Worm (Caenorhabditis elegans) whole organism, young adult: ENCODE results near the gene cyn-10.

Experiments
- F10E7.11 ChIP-seq: sonication (generic microtip); optimal IDR thresholded peaks from 2 replicates; lab custom pipeline; 2017; ENCODE audit warnings: mild to moderate bottlenecking, missing genetic modification characterization, moderate library complexity, missing compliant biosample characterization
- F22D6.2 ChIP-seq: sonication (generic microtip); optimal IDR thresholded peaks from 2 replicates; lab custom pipeline; 2016; ENCODE audit warnings: mild to moderate bottlenecking, missing genetic modification characterization, missing compliant biosample characterization
- F49E8.2 ChIP-seq: sonication (generic microtip); optimal IDR thresholded peaks from 3 replicates; lab custom pipeline; 2017; ENCODE audit warnings: missing genetic modification characterization, mild to moderate bottlenecking, missing compliant biosample characterization, antibody characterized with exemption, moderate library complexity; ENCODE audit not compliant: insufficient read depth
- F57A8.1 ChIP-seq: fragments of 200-800 bp; sonication (Bioruptor generic); optimal IDR thresholded peaks from 2 replicates; lab custom pipeline; 2018; ENCODE audit warnings: mild to moderate bottlenecking, missing genetic modification characterization, moderate library complexity, missing compliant biosample characterization
- K11D2.4 ChIP-seq: fragments of 200-800 bp; sonication (Bioruptor generic); IDR thresholded peaks from 2 replicates; pipeline ENCODE4 v1.3.6; 2022; ENCODE audit warnings: missing genetic modification reagents, missing genetic modification characterization, missing compliant biosample characterization
- K12H6.12 ChIP-seq: fragments of 200-800 bp; sonication (Bioruptor generic); optimal IDR thresholded peaks from 2 replicates; lab custom pipeline; 2018; ENCODE audit warnings: mild to moderate bottlenecking, missing genetic modification characterization, missing compliant biosample characterization
- T26A5.8 ChIP-seq: sonication (generic microtip); optimal IDR thresholded peaks from 2 replicates; lab custom pipeline; 2016; ENCODE audit warnings: missing genetic modification characterization, missing compliant biosample characterization
- Y53F4B.3 ChIP-seq: fragments of 200-800 bp; sonication (Bioruptor generic); IDR thresholded peaks from 2 replicates; pipeline ENCODE4 v1.3.6; 2022; ENCODE audit warnings: missing genetic modification reagents, missing genetic modification characterization, missing compliant biosample characterization
- Y53G8AR.9 ChIP-seq: fragments of 200-800 bp; sonication (Bioruptor generic); conservative IDR thresholded peaks from 2 replicates; pipeline ENCODE4 v1.3.6; 2022; ENCODE audit warnings: missing genetic modification reagents, missing genetic modification characterization, missing compliant biosample characterization
- Y95B8A.8 ChIP-seq: fragments of 200-800 bp; sonication (Bioruptor generic); IDR thresholded peaks from 2 replicates; pipeline ENCODE4 v1.3.6; 2022; ENCODE audit warnings: missing genetic modification reagents, missing genetic modification characterization, missing compliant biosample characterization
- aptf-3 ChIP-seq: fragments of 200-800 bp; sonication (Bioruptor generic); IDR thresholded peaks from 2 replicates; pipeline ENCODE4 v1.3.6; 2022; ENCODE audit warnings: missing genetic modification characterization, missing compliant biosample characterization
- atf-7 ChIP-seq: sonication (generic microtip); optimal IDR thresholded peaks from 2 replicates; lab custom pipeline; 2017; ENCODE audit warnings: mild to moderate bottlenecking, missing genetic modification characterization, missing compliant biosample characterization
- attf-3 ChIP-seq: fragments of 200-800 bp; sonication (Bioruptor generic); conservative IDR thresholded peaks from 2 replicates; pipeline ENCODE4 v1.3.6; 2022; ENCODE audit warnings: missing genetic modification reagents, missing genetic modification characterization, missing compliant biosample characterization
- attf-5 ChIP-seq: fragments of 200-800 bp; sonication (Bioruptor generic); optimal IDR thresholded peaks from 2 replicates; lab custom pipeline; 2018; ENCODE audit warnings: mild to moderate bottlenecking, missing genetic modification characterization, missing compliant biosample characterization
- attf-6 ChIP-seq: fragments of 200-800 bp; sonication (Bioruptor generic); IDR thresholded peaks from 2 replicates; pipeline ENCODE4 v1.3.6; 2022; ENCODE audit warnings: missing genetic modification reagents, missing genetic modification characterization, missing compliant biosample characterization
- ceh-100 ChIP-seq: fragments of 200-800 bp; sonication (Bioruptor generic); IDR thresholded peaks from 2 replicates; pipeline ENCODE4 v1.3.6; 2022; ENCODE audit warnings: missing genetic modification reagents, missing genetic modification characterization, missing compliant biosample characterization
- ceh-27 ChIP-seq: fragments of 200-800 bp; sonication (Bioruptor generic); optimal IDR thresholded peaks from 2 replicates; lab custom pipeline; 2018; ENCODE audit warnings: mild to moderate bottlenecking, missing genetic modification characterization, moderate library complexity, missing compliant biosample characterization
- ceh-40 ChIP-seq: fragments of 200-800 bp; sonication (Bioruptor generic); IDR thresholded peaks from 2 replicates; pipeline ENCODE4 v1.3.6; 2022; ENCODE audit warnings: missing genetic modification characterization, missing compliant biosample characterization
- ceh-58 ChIP-seq: fragments of 200-800 bp; sonication (Bioruptor generic); IDR thresholded peaks from 2 replicates; pipeline ENCODE4 v1.3.6; 2022; ENCODE audit warnings: missing genetic modification characterization, missing compliant biosample characterization
- ceh-79 ChIP-seq: sonication (generic microtip); optimal IDR thresholded peaks from 2 replicates; lab custom pipeline; 2017; ENCODE audit warnings: mild to moderate bottlenecking, missing genetic modification characterization, missing compliant biosample characterization
- die-1 ChIP-seq: sonication (generic microtip); optimal IDR thresholded peaks from 2 replicates; lab custom pipeline; 2016; ENCODE audit warnings: missing genotype, mild to moderate bottlenecking, missing genetic modification characterization, missing compliant biosample characterization
- egl-44 ChIP-seq: fragments of 200-800 bp; sonication (Bioruptor generic); IDR thresholded peaks from 2 replicates; pipeline ENCODE4 v1.3.6; 2022; ENCODE audit warnings: missing genetic modification reagents, missing genetic modification characterization, missing compliant biosample characterization
- hmg-1.2 ChIP-seq: fragments of 200-800 bp; sonication (Bioruptor generic); IDR thresholded peaks from 2 replicates; pipeline ENCODE4 v1.3.6; 2022; ENCODE audit warnings: missing genetic modification reagents, missing genetic modification characterization, missing compliant biosample characterization
- hmg-20 ChIP-seq: fragments of 200-800 bp; sonication (Bioruptor generic); IDR thresholded peaks from 2 replicates; pipeline ENCODE4 v1.3.6; 2022; ENCODE audit warnings: missing genetic modification reagents, missing genetic modification characterization, missing compliant biosample characterization
- hrde-1 ChIP-seq: sonication (generic microtip); optimal IDR thresholded peaks from 2 replicates; lab custom pipeline; 2016; ENCODE audit warnings: missing genetic modification characterization, mild to moderate bottlenecking, missing compliant biosample characterization, moderate library complexity, missing genotype, missing genetic modification reagents, borderline replicate concordance
- hsf-1 ChIP-seq: fragments of 200-800 bp; sonication (Bioruptor generic); IDR thresholded peaks from 2 replicates; pipeline ENCODE4 v1.3.6; 2022; ENCODE audit warnings: missing genetic modification reagents, missing genetic modification characterization, missing compliant biosample characterization
- lag-1 ChIP-seq: fragments of 200-800 bp; sonication (Bioruptor generic); IDR thresholded peaks from 2 replicates; pipeline ENCODE4 v1.3.6; 2022; ENCODE audit warnings: missing genetic modification reagents, missing genetic modification characterization, missing compliant biosample characterization
- lin-26 ChIP-seq: fragments of 200-800 bp; sonication (Bioruptor generic); IDR thresholded peaks from 2 replicates; pipeline ENCODE4 v1.3.6; 2022; ENCODE audit warnings: missing genetic modification reagents, missing genetic modification characterization, missing compliant biosample characterization
- lin-35 ChIP-seq, 3 experiments: fragments of 150-350 bp in 2 of 3; sonication (generic microtip) in 1 of 3; optimal IDR thresholded peaks; 2 replicates each; lab custom pipeline; 2014 to 2018; ENCODE audit warnings: missing biosample characterization in 3 of 3, missing genetic modification characterization in 3 of 3, missing genetic modification reagents in 3 of 3
- lin-40 ChIP-seq: sonication (generic microtip); optimal IDR thresholded peaks from 2 replicates; lab custom pipeline; 2016; ENCODE audit warnings: missing genetic modification characterization, mild to moderate bottlenecking, missing compliant biosample characterization, missing genotype, missing genetic modification reagents
- lsl-1 ChIP-seq: fragments of 200-800 bp; sonication (Bioruptor generic); optimal IDR thresholded peaks from 2 replicates; lab custom pipeline; 2018; ENCODE audit warnings: mild to moderate bottlenecking, missing genetic modification characterization, moderate library complexity, missing compliant biosample characterization
- madf-10 ChIP-seq: sonication (generic microtip); optimal IDR thresholded peaks from 2 replicates; lab custom pipeline; 2016; ENCODE audit warnings: mild to moderate bottlenecking, missing genetic modification characterization, missing compliant biosample characterization
- madf-8 ChIP-seq: fragments of 200-800 bp; sonication (Bioruptor generic); conservative IDR thresholded peaks from 2 replicates; pipeline ENCODE4 v1.3.6; 2022; ENCODE audit warnings: missing genetic modification reagents, missing genetic modification characterization, missing compliant biosample characterization
- mel-28 ChIP-seq: sonication (generic microtip); optimal IDR thresholded peaks from 2 replicates; lab custom pipeline; 2016; ENCODE audit warnings: borderline replicate concordance, mild to moderate bottlenecking, missing genetic modification characterization, missing compliant biosample characterization
- mxl-1 ChIP-seq: sonication (generic microtip); optimal IDR thresholded peaks from 2 replicates; lab custom pipeline; 2016; ENCODE audit warnings: missing genetic modification characterization, missing compliant biosample characterization
- pbrm-1 ChIP-seq: fragments of 200-800 bp; sonication (Bioruptor generic); IDR thresholded peaks from 2 replicates; pipeline ENCODE4 v1.3.6; 2022; ENCODE audit warnings: missing genetic modification reagents, missing genetic modification characterization, missing compliant biosample characterization
- pha-4 ChIP-seq: fragments of 150-350 bp; sonication (generic microtip); optimal IDR thresholded peaks from 2 replicates; lab custom pipeline; 2014; ENCODE audit warnings: missing biosample characterization, missing genetic modification reagents, missing genetic modification characterization
- rpc-1 ChIP-seq, 2 experiments: fragments of 150-350 bp in 1 of 2; sonication (generic microtip) in 1 of 2; optimal IDR thresholded peaks; 2 replicates each; lab custom pipeline; 2014 to 2018; ENCODE audit warnings: missing biosample characterization in 1 of 2, missing genetic modification characterization in 1 of 2, missing genetic modification reagents in 1 of 2, missing genotype in 1 of 2
- snpc-1.3 ChIP-seq: sonication (generic microtip); optimal IDR thresholded peaks from 2 replicates; lab custom pipeline; 2017; ENCODE audit warnings: missing genetic modification characterization, mild to moderate bottlenecking, missing compliant biosample characterization, antibody characterized with exemption, moderate library complexity, missing genotype, missing genetic modification reagents; ENCODE audit not compliant: insufficient read depth
- snpc-3.4 ChIP-seq: sonication (generic microtip); optimal IDR thresholded peaks from 2 replicates; lab custom pipeline; 2017; ENCODE audit warnings: missing genetic modification characterization, mild to moderate bottlenecking, missing compliant biosample characterization, antibody characterized with exemption, moderate library complexity, missing genotype, missing genetic modification reagents
- somi-1 ChIP-seq: fragments of 200-800 bp; sonication (Bioruptor generic); optimal IDR thresholded peaks from 2 replicates; lab custom pipeline; 2018; ENCODE audit warnings: mild to moderate bottlenecking, missing genetic modification characterization, missing compliant biosample characterization
- tbx-9 ChIP-seq: sonication (generic microtip); optimal IDR thresholded peaks from 2 replicates; lab custom pipeline; 2016; ENCODE audit warnings: borderline replicate concordance, missing genetic modification characterization, inconsistent platforms, missing compliant biosample characterization
- zim-3 ChIP-seq: sonication (generic microtip); optimal IDR thresholded peaks from 2 replicates; lab custom pipeline; 2017; ENCODE audit warnings: mild to moderate bottlenecking, missing genetic modification characterization, moderate library complexity, missing compliant biosample characterization
- ztf-18 ChIP-seq: sonication (generic microtip); optimal IDR thresholded peaks from 2 replicates; lab custom pipeline; 2016; ENCODE audit warnings: missing genotype, mild to moderate bottlenecking, missing genetic modification characterization, missing compliant biosample characterization
- ztf-22 ChIP-seq: fragments of 200-800 bp; sonication (Bioruptor generic); optimal IDR thresholded peaks from 2 replicates; lab custom pipeline; 2018; ENCODE audit warnings: mild to moderate bottlenecking, missing genetic modification characterization, moderate library complexity, missing compliant biosample characterization
- ztf-26 ChIP-seq: sonication (generic microtip); optimal IDR thresholded peaks from 2 replicates; lab custom pipeline; 2017; ENCODE audit warnings: missing genetic modification characterization, missing compliant biosample characterization

Gene cyn-10

ce11 chrII:6913309-6913708, at the start of gene cyn-10 (continued):
- peak; percentile 56 for TF ChIP-seq F10E7.11 (tag; lab: Kevin White, UChicago)
- TF ChIP-seq lag-1 = 0 out of 2 replicates have a peak, but pooled peaks have one; percentile 51
- no peak for TF ChIP-seq F57A8.1 (GFP tag; lab: Kevin White, UChicago)
- no peak for TF ChIP-seq somi-1 (GFP tag; lab: Kevin White, UChicago)
- TF ChIP-seq hmg-20 (GFP tag; lab: Robert Waterston, UW) = peak; percentile 79; the same call in 1 of the 2 replicates
- no peak for TF ChIP-seq attf-6 (GFP tag; lab: Robert Waterston, UW)
- TF ChIP-seq ceh-40 (GFP tag; lab: Robert Waterston, UW) = no peak
- peak; percentile 21 for TF ChIP-seq atf-7 (tag; lab: Kevin White, UChicago)
- peak; percentile 68 for TF ChIP-seq madf-8
- TF ChIP-seq mxl-1 (tag; lab: Kevin White, UChicago) = no peak
- TF ChIP-seq tbx-9 (tag; lab: Kevin White, UChicago) = no peak
- TF ChIP-seq ztf-26 = no peak
- TF ChIP-seq lsl-1 (GFP tag; lab: Kevin White, UChicago) = peak; percentile 38
- no peak for TF ChIP-seq lin-26
- TF ChIP-seq aptf-3 = no peak
- peak; percentile 11 for TF ChIP-seq madf-10 (tag; lab: Kevin White, UChicago)
- TF ChIP-seq hrde-1 = no peak
- no peak for TF ChIP-seq snpc-1.3 (tag; lab: Kevin White, UChicago)
- TF ChIP-seq Y95B8A.8 (GFP tag; lab: Robert Waterston, UW) = no peak
- TF ChIP-seq hsf-1 (GFP tag; lab: Robert Waterston, UW) = peak; percentile 54
- peak; percentile 60; the same call in 1 of the 2 replicates for TF ChIP-seq K11D2.4
- TF ChIP-seq hmg-1.2 = no peak
- TF ChIP-seq snpc-3.4 (tag; lab: Kevin White, UChicago) = no peak
- TF ChIP-seq attf-5 (GFP tag; lab: Kevin White, UChicago) = no peak
- no peak for TF ChIP-seq pha-4 (tag; lab: Kevin White, UChicago)
- no peak for TF ChIP-seq zim-3 (tag; lab: Kevin White, UChicago)
- peak; percentile 31 for TF ChIP-seq K12H6.12 (tag; lab: Kevin White, UChicago)
- TF ChIP-seq Y53G8AR.9 = no peak; the same call in 1 of the 2 replicates
- no peak for TF ChIP-seq Y53F4B.3

ce11 chrII:6958136-6958535, 45.0 kb upstream of the cyn-10 start:
- TF ChIP-seq lin-40 (tag; lab: Kevin White, UChicago) (no peak), ceh-27 (GFP tag; lab: Kevin White, UChicago) (no peak), Y53F4B.3 (no peak), T26A5.8 (tag; lab: Kevin White, UChicago) (no peak), hrde-1 (no peak), ceh-79 (tag; lab: Kevin White, UChicago) (no peak)

ce11 chrII:6955084-6955697, 42.0 kb upstream of the cyn-10 start:
- TF ChIP-seq ztf-18 (tag; lab: Kevin White, UChicago) (no peak), rpc-1 (optimal IDR thresholded peaks at IDR 0.05; lab: Kevin White, UChicago) (no peak), rpc-1 (tag; optimal IDR thresholded peaks at IDR 0.05; lab: Kevin White, UChicago) (no peak), ceh-58 (GFP tag; lab: Robert Waterston, UW) (no peak), die-1 (no peak), lsl-1 (GFP tag; lab: Kevin White, UChicago) (no peak), lin-35 (GFP tag; optimal IDR thresholded peaks at IDR 0.05; lab: Kevin White, UChicago) (no peak), egl-44 (no peak), mel-28 (tag; lab: Kevin White, UChicago) (no peak), Y53F4B.3 (no peak), pbrm-1 (GFP tag; lab: Robert Waterston, UW) (0 out of 2 replicates have a peak, but pooled peaks have one; percentile 24), ceh-100 (GFP tag; lab: Robert Waterston, UW) (no peak), F22D6.2 (tag; lab: Kevin White, UChicago) (no peak), F49E8.2 (tag; lab: Kevin White, UChicago) (no peak), ztf-22 (GFP tag; lab: Kevin White, UChicago) (no peak), attf-3 (GFP tag; lab: Robert Waterston, UW) (no peak), ztf-26 (no peak)
